Fruit fly (Drosophila melanogaster) S2 (cell line): ENCODE results near the gene cerv.

Source experiments
- CG8478 ChIP-seq: fragments of >200 bp; optimal IDR thresholded peaks from 2 replicates; lab custom pipeline; 2018
- CTCF ChIP-seq, 2 experiments: fragments of >200 bp; optimal IDR thresholded peaks; 2 replicates each; lab custom pipeline; 2018

- TF ChIP-seq CG8478 = no peak
- TF ChIP-seq CTCF (optimal IDR thresholded peaks at IDR 0.05; lab: Kevin White, UChicago) = no peak
Measured at dm6 chrX:15579579-15579978, 1.6 kb upstream of the cerv start.
